Fruit fly (Drosophila melanogaster): ENCODE measurements around the gene CG42327.

DNA sequence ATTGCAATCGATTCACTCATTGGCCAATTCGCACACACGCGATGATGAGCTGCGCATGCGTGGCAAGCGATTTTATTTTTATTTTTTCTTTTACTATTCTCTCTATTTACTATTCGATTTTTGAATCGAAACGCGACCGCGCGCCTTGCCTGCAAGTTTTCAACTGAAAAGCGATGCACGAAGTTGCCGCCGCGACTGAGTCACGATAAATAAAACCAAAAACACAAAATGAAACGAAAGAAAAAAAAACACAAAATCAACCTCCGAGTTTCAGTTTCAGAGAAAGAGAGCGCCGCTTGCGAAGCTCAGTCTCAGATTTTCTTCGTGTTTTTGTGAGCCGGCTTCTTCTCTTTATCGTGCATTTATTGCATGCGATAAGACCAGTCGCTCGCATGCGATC, 9.1 kb upstream of the CG42327 start:
- no peak for TF ChIP-seq pan (optimal IDR thresholded peaks at IDR 0.05)
- TF ChIP-seq EcR (GFP tag; optimal IDR thresholded peaks at IDR 0.05) = no peak
- no peak for TF ChIP-seq usp (GFP tag; optimal IDR thresholded peaks at IDR 0.05)
- no peak for TF ChIP-seq psq (optimal IDR thresholded peaks at IDR 0.05)
- no peak for TF ChIP-seq CG8478 (optimal IDR thresholded peaks at IDR 0.05)
